Fruit fly (Drosophila melanogaster): ENCODE measurements around the gene CG15747.

CG15747 gene

DNA sequence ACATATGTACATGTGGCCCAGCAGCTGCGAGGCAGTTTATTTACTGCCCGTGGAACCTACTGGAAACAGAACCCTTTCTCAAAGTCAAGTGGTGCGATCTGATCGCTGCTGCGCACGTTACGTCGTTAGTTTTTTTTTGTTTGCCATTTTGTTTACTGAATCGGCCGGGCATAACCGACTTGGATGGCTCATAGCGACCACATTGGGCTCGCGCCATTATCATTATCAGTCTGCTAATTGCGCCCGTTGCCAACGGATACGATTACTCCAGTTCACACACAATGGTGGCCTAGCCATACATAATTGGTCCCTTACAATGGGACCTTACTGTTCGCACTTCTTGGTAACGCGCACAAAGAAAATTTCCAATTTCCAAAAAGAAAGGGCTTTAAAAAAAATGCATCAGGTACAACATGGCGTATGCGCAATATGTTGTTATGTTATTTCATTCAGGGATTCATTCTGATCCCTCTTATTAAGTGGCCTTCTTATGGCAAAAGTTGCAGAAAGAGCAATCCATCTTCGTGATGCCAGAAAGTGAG is 5.3 kb upstream of the CG15747 start (continued):
- TF ChIP-seq jumu (GFP tag; optimal IDR thresholded peaks at IDR 0.05) (peak; percentile 31), ato (GFP tag; IDR thresholded peaks at IDR 0.05; ENCODE audit: partially characterized antibody) (no peak), hth (optimal IDR thresholded peaks at IDR 0.05) (no peak), bowl (GFP tag; IDR thresholded peaks at IDR 0.05) (no peak), BtbVII (GFP tag; optimal IDR thresholded peaks at IDR 0.05) (no peak), CG17359 (tag; optimal IDR thresholded peaks at IDR 0.05) (no peak), CG8924 (tag; optimal IDR thresholded peaks at IDR 0.05) (peak; percentile 14), CG6689 (GFP tag; IDR thresholded peaks at IDR 0.05) (no peak), Six4 (GFP tag; optimal IDR thresholded peaks at IDR 0.05) (no peak), pzg (GFP tag; optimal IDR thresholded peaks at IDR 0.05) (no peak), NC2β (GFP tag; optimal IDR thresholded peaks at IDR 0.05) (no peak), CG9817 (tag; optimal IDR thresholded peaks at IDR 0.05) (no peak), CG7928 (GFP tag; optimal IDR thresholded peaks at IDR 0.05) (no peak), E2f2 (GFP tag; IDR thresholded peaks at IDR 0.05) (no peak), gsb (GFP tag; IDR thresholded peaks at IDR 0.05) (no peak), CG17186 (GFP tag; optimal IDR thresholded peaks at IDR 0.05) (no peak), CG10147 (GFP tag; optimal IDR thresholded peaks at IDR 0.05) (peak; percentile 16), CG6854 (GFP tag; optimal IDR thresholded peaks at IDR 0.05) (no peak), croc (GFP tag; conservative IDR thresholded peaks at IDR 0.05) (no peak), CG16813 (GFP tag; IDR thresholded peaks at IDR 0.05; ENCODE audit: partially characterized antibody) (no peak), CG15696 (tag; optimal IDR thresholded peaks at IDR 0.05) (no peak), Atf6 (GFP tag; IDR thresholded peaks at IDR 0.05) (no peak), CG32532 (GFP tag; IDR thresholded peaks at IDR 0.05) (peak; percentile 42; the same call in 1 of the 2 replicates), HLH54F (GFP tag; optimal IDR thresholded peaks at IDR 0.05) (peak; percentile 52), sens-2 (GFP tag; IDR thresholded peaks at IDR 0.05) (no peak), Chrac-16 (GFP tag; optimal IDR thresholded peaks at IDR 0.05) (no peak), Poxn (GFP tag; IDR thresholded peaks at IDR 0.05) (no peak), tgo (GFP tag; IDR thresholded peaks at IDR 0.05) (no peak), disco-r (GFP tag; optimal IDR thresholded peaks at IDR 0.05) (no peak), CG3726 (GFP tag; IDR thresholded peaks at IDR 0.05) (no peak), CG7745 (tag; optimal IDR thresholded peaks at IDR 0.05) (no peak), sima (GFP tag; optimal IDR thresholded peaks at IDR 0.05) (no peak), D19B (GFP tag; optimal IDR thresholded peaks at IDR 0.05) (peak; percentile 36), CG5953 (GFP tag; IDR thresholded peaks at IDR 0.05) (no peak), Drgx (GFP tag; IDR thresholded peaks at IDR 0.05) (no peak), CG12299 (tag; optimal IDR thresholded peaks at IDR 0.05) (no peak), vnd (GFP tag; IDR thresholded peaks at IDR 0.05; ENCODE audit: partially characterized antibody) (no peak), pita (GFP tag; optimal IDR thresholded peaks at IDR 0.05) (no peak), CG8089 (GFP tag; optimal IDR thresholded peaks at IDR 0.05) (no peak), odd (GFP tag; optimal IDR thresholded peaks at IDR 0.05) (no peak), CG10366 (GFP tag; IDR thresholded peaks at IDR 0.05) (no peak), CG11504 (tag; optimal IDR thresholded peaks at IDR 0.05) (peak; percentile 25), sqz (GFP tag; optimal IDR thresholded peaks at IDR 0.05) (peak; percentile 32), CG9437 (GFP tag; optimal IDR thresholded peaks at IDR 0.05) (peak; percentile 25), Sin3A (optimal IDR thresholded peaks at IDR 0.05) (no peak), cato (GFP tag; optimal IDR thresholded peaks at IDR 0.05; ENCODE audit: borderline replicate concordance) (no peak), CG11695 (GFP tag; IDR thresholded peaks at IDR 0.05) (no peak), CG13123 (GFP tag; optimal IDR thresholded peaks at IDR 0.05) (no peak), CG30403 (GFP tag; optimal IDR thresholded peaks at IDR 0.05) (peak; percentile 43), Oaz (GFP tag; IDR thresholded peaks at IDR 0.05) (no peak), ranshi (GFP tag; IDR thresholded peaks at IDR 0.05) (no peak), CG12769 (tag; optimal IDR thresholded peaks at IDR 0.05) (no peak)
